Fruit fly (Drosophila melanogaster): ENCODE measurements around the gene noi.
A peak's percentile ranks its signal among the peaks of the same experiment; 100 is the strongest.

Gene noi

DNA sequence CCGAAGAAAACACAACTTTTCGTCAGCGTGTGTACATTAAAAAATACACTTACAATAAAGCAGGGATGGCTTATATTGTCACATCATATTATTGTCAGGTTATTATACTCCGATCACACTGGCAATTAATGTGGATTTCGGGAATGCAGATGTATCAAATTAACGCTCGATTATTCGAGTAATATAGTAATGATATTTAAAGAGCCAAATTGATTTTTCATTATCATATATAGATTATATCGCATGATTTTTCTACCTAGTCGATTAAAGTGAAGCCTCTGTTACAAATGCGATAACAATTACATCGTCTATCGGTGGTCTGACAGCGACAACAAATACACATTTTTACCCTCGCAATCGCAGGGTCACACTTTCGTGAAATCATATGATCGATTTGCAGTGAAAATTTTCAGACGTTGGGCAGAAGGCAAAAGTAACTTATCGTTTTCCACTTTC is at the start of gene noi, which contains the start of gene Vha26 (continued):
- TF ChIP-seq CG7987 (GFP tag; optimal IDR thresholded peaks at IDR 0.05) (no peak), MESR4 (GFP tag; optimal IDR thresholded peaks at IDR 0.05) (no peak), ham (GFP tag; IDR thresholded peaks at IDR 0.05) (no peak), kni (GFP tag; optimal IDR thresholded peaks at IDR 0.05) (no peak), kah (GFP tag; optimal IDR thresholded peaks at IDR 0.05) (no peak), Dfd (GFP tag; optimal IDR thresholded peaks at IDR 0.05) (peak in 1 of 2 experiments; percentile 90), crol (GFP tag; IDR thresholded peaks at IDR 0.05) (no peak), CG13894 (tag; optimal IDR thresholded peaks at IDR 0.05) (no peak), CG2129 (GFP tag; IDR thresholded peaks at IDR 0.05; ENCODE audit: partially characterized antibody) (peak; percentile 51), exex (tag; optimal IDR thresholded peaks at IDR 0.05) (no peak), gem (tag; optimal IDR thresholded peaks at IDR 0.05) (no peak), tna (GFP tag; IDR thresholded peaks at IDR 0.05; ENCODE audit: partially characterized antibody) (no peak), HmgZ (tag; optimal IDR thresholded peaks at IDR 0.05) (peak; percentile 87), CG4424 (GFP tag; optimal IDR thresholded peaks at IDR 0.05) (peak; percentile 3), CG17612 (GFP tag; IDR thresholded peaks at IDR 0.05) (no peak), Optix (GFP tag; IDR thresholded peaks at IDR 0.05) (no peak), GATAe (GFP tag; conservative IDR thresholded peaks at IDR 0.05) (no peak), CG9609 (GFP tag; optimal IDR thresholded peaks at IDR 0.05) (no peak), Ravus (GFP tag; IDR thresholded peaks at IDR 0.05) (no peak), Opbp (GFP tag; IDR thresholded peaks at IDR 0.05; ENCODE audit: partially characterized antibody) (no peak; the same call in 2 of the 3 replicates), CG11085 (GFP tag; IDR thresholded peaks at IDR 0.05) (no peak), CG11504 (tag; optimal IDR thresholded peaks at IDR 0.05) (no peak), Atf3 (GFP tag; optimal IDR thresholded peaks at IDR 0.05) (no peak), stc (GFP tag; IDR thresholded peaks at IDR 0.05) (no peak), CG10654 (GFP tag; optimal IDR thresholded peaks at IDR 0.05) (peak; percentile 33), Camta (GFP tag; optimal IDR thresholded peaks at IDR 0.05) (no peak), Ets65A (GFP tag) (peak; percentile 93), Neu2 (GFP tag; optimal IDR thresholded peaks at IDR 0.05; ENCODE audit: borderline replicate concordance) (no peak), chinmo (GFP tag; IDR thresholded peaks at IDR 0.05; ENCODE audit: partially characterized antibody) (0 out of 4 replicates have a peak, but pooled peaks have one; percentile 60), CG10431 (GFP tag; optimal IDR thresholded peaks at IDR 0.05) (no peak), p53 (GFP tag; optimal IDR thresholded peaks at IDR 0.05) (no peak), Chrac-16 (GFP tag; optimal IDR thresholded peaks at IDR 0.05) (no peak), CG2202 (tag; optimal IDR thresholded peaks at IDR 0.05) (peak; percentile 50), insv (GFP tag; optimal IDR thresholded peaks at IDR 0.05) (no peak), CG11560 (tag; IDR thresholded peaks at IDR 0.05) (peak; percentile 40; the same call in 2 of the 3 replicates), Nf-YB (GFP tag; optimal IDR thresholded peaks at IDR 0.05) (no peak), Side (GFP tag; optimal IDR thresholded peaks at IDR 0.05) (no peak), CG17359 (tag; optimal IDR thresholded peaks at IDR 0.05) (peak; percentile 25), Awh (GFP tag; IDR thresholded peaks at IDR 0.05) (no peak), CG17186 (GFP tag; optimal IDR thresholded peaks at IDR 0.05) (peak; percentile 78), PHDP (tag; optimal IDR thresholded peaks at IDR 0.05) (no peak), CG8281 (tag; optimal IDR thresholded peaks at IDR 0.05) (no peak), NfI (GFP tag; optimal IDR thresholded peaks at IDR 0.05) (peak; percentile 44), klu (GFP tag; IDR thresholded peaks at IDR 0.05) (no peak; the same call in 1 of the 2 replicates), Dll (GFP tag; IDR thresholded peaks at IDR 0.05; ENCODE audit: partially characterized antibody) (peak; percentile 62; the same call in 2 of the 4 replicates), org-1 (GFP tag; optimal IDR thresholded peaks at IDR 0.05) (no peak), zen (tag; optimal IDR thresholded peaks at IDR 0.05) (peak; percentile 76), tgo (GFP tag; IDR thresholded peaks at IDR 0.05) (no peak), CG6689 (GFP tag; IDR thresholded peaks at IDR 0.05) (peak; percentile 34; the same call in 1 of the 2 replicates), H2.0 (GFP tag; IDR thresholded peaks at IDR 0.05) (no peak), Sry-β (GFP tag; optimal IDR thresholded peaks at IDR 0.05) (peak; percentile 18)

Measured in whole organism, embryonic.